Worm (Caenorhabditis elegans) whole organism, early embryonic: ENCODE data around the gene C44E12.1.

ENCODE experiments used
- B0310.2 ChIP-seq: sonication (generic microtip); optimal IDR thresholded peaks from 2 replicates; lab custom pipeline; 2016; ENCODE audit warnings: mild to moderate bottlenecking, missing genetic modification characterization, missing compliant biosample characterization
- F13C5.2 ChIP-seq: sonication (generic microtip); optimal IDR thresholded peaks from 2 replicates; lab custom pipeline; 2017; ENCODE audit warnings: mild to moderate bottlenecking, missing genetic modification characterization, inconsistent platforms, missing compliant biosample characterization
- aly-1 ChIP-seq: sonication (generic microtip); optimal IDR thresholded peaks from 2 replicates; lab custom pipeline; 2016; ENCODE audit warnings: missing genetic modification characterization, missing compliant biosample characterization
- ama-1 ChIP-seq: fragments of 150-350 bp; optimal IDR thresholded peaks from 2 replicates; lab custom pipeline; 2014
- ceh-13 ChIP-seq: fragments of 200-800 bp; sonication (Bioruptor generic); optimal IDR thresholded peaks from 2 replicates; lab custom pipeline; 2018; ENCODE audit warnings: mild to moderate bottlenecking, missing genetic modification characterization, missing compliant biosample characterization
- flt-1 ChIP-seq: fragments of 200-800 bp; sonication (Bioruptor generic); IDR thresholded peaks from 2 replicates; pipeline ENCODE4 v1.3.6; 2022; ENCODE audit warnings: missing genetic modification characterization, missing compliant biosample characterization
- hmbx-1 ChIP-seq: sonication (generic microtip); optimal IDR thresholded peaks from 2 replicates; lab custom pipeline; 2016; ENCODE audit warnings: mild to moderate bottlenecking, missing genetic modification characterization, missing compliant biosample characterization
- hmg-4 ChIP-seq: fragments of 200-800 bp; sonication (Bioruptor generic); optimal IDR thresholded peaks from 2 replicates; lab custom pipeline; 2018; ENCODE audit warnings: mild to moderate bottlenecking, missing genetic modification characterization, missing compliant biosample characterization
- hnd-1 ChIP-seq: sonication (generic microtip); optimal IDR thresholded peaks from 2 replicates; lab custom pipeline; 2016; ENCODE audit warnings: missing genetic modification characterization, missing compliant biosample characterization
- scrt-1 ChIP-seq: fragments of 200-800 bp; sonication (Bioruptor generic); IDR thresholded peaks from 2 replicates; pipeline ENCODE4 v1.3.6; 2022; ENCODE audit warnings: missing genetic modification characterization, missing compliant biosample characterization
- sea-1 ChIP-seq: fragments of 200-800 bp; sonication (Bioruptor generic); conservative IDR thresholded peaks from 2 replicates; pipeline ENCODE4 v1.3.6; 2022; ENCODE audit warnings: missing genetic modification characterization, missing compliant biosample characterization
- tbx-37 ChIP-seq: fragments of 200-800 bp; sonication (Bioruptor generic); conservative IDR thresholded peaks from 2 replicates; pipeline ENCODE4 v1.3.6; 2022; ENCODE audit warnings: missing genetic modification reagents, missing genetic modification characterization, missing compliant biosample characterization
- tra-4 ChIP-seq: sonication (generic microtip); optimal IDR thresholded peaks from 2 replicates; lab custom pipeline; 2017; ENCODE audit warnings: missing genetic modification characterization, missing compliant biosample characterization

DNA sequence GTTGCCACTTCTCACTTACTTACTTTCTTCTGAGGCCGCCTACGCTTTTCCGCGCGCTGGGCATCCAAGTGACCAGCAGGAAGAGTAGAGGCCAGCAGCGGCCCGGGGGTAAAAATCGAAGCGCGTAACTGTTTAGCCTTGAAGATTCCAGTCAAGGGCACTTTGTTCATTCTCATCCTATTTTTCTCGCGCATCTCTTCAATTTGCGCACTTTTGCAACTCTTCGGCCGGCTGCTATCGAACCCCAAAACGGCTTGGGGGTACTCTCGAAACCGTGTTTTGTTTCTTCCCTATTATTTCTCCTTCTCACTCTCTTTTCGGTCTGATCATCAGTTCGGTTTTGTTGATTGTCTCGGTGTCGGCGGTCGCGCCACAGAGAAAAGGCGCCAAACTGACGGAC lies 10.1 kb upstream of the C44E12.1 start:
- TF ChIP-seq F13C5.2 (tag; lab: Kevin White, UChicago) = no peak
- TF ChIP-seq scrt-1 = no peak
- TF ChIP-seq B0310.2 = no peak
- no peak for TF ChIP-seq ama-1 (lab: Kevin White, UChicago)
- no peak for TF ChIP-seq sea-1
- no peak for TF ChIP-seq tra-4 (tag; lab: Kevin White, UChicago)
- no peak for TF ChIP-seq hnd-1 (tag; lab: Kevin White, UChicago)
- no peak for TF ChIP-seq flt-1
- no peak for TF ChIP-seq aly-1 (tag; lab: Kevin White, UChicago)
- TF ChIP-seq ceh-13 (GFP tag; lab: Kevin White, UChicago) = no peak
- TF ChIP-seq hmg-4 (GFP tag; lab: Kevin White, UChicago) = no peak
- TF ChIP-seq hmbx-1 (tag; lab: Kevin White, UChicago) = no peak
- no peak for TF ChIP-seq tbx-37
